Fruit fly (Drosophila melanogaster) whole organism, embryonic: ENCODE measurements around the gene CG5808.

ENCODE experiments used
- CG11504 ChIP-seq: fragments of 200-800 bp; sonication (Bioruptor generic); optimal IDR thresholded peaks from 3 replicates; lab custom pipeline; 2019; ENCODE audit warnings: missing biosample characterization, mild to moderate bottlenecking, missing genetic modification characterization, moderate library complexity
- CG12769 ChIP-seq: fragments of 200-800 bp; sonication (Bioruptor generic); optimal IDR thresholded peaks from 2 replicates; lab custom pipeline; 2019; ENCODE audit warnings: missing biosample characterization, mild to moderate bottlenecking, missing genetic modification characterization, moderate library complexity
- CG1602 ChIP-seq: fragments of 200-800 bp; sonication (Bioruptor generic); optimal IDR thresholded peaks from 3 replicates; lab custom pipeline; 2016; ENCODE audit warnings: missing biosample characterization, missing genetic modification characterization
- CG17829 ChIP-seq: fragments of 200-800 bp; optimal IDR thresholded peaks from 2 replicates; lab custom pipeline; 2019; ENCODE audit warnings: missing biosample characterization, mild to moderate bottlenecking, missing genetic modification characterization, moderate library complexity
- CG18619 ChIP-seq: fragments of 200-800 bp; sonication (Bioruptor generic); optimal IDR thresholded peaks from 3 replicates; lab custom pipeline; 2017; ENCODE audit warnings: missing biosample characterization, mild to moderate bottlenecking, missing genetic modification characterization
- CG2712 ChIP-seq: fragments of 200-800 bp; optimal IDR thresholded peaks from 3 replicates; lab custom pipeline; 2019; ENCODE audit warnings: missing biosample characterization, mild to moderate bottlenecking, missing genetic modification characterization, moderate library complexity
- CG31224 ChIP-seq: fragments of 200-800 bp; sonication (Bioruptor generic); IDR thresholded peaks from 2 replicates; pipeline ENCODE4 v1.3.6; 2022; ENCODE audit warnings: missing biosample characterization, missing genetic modification characterization
- CG4617 ChIP-seq: fragments of 200-800 bp; sonication (Bioruptor generic); optimal IDR thresholded peaks from 3 replicates; lab custom pipeline; 2016; ENCODE audit warnings: missing biosample characterization, missing genetic modification characterization, borderline replicate concordance
- CG5953 ChIP-seq: fragments of 200-800 bp; sonication (Bioruptor generic); IDR thresholded peaks from 2 replicates; pipeline ENCODE4 v1.3.6; 2022; ENCODE audit warnings: missing biosample characterization, missing genetic modification characterization
- CG6689 ChIP-seq: fragments of 200-800 bp; sonication (Bioruptor generic); IDR thresholded peaks from 2 replicates; pipeline ENCODE4 v1.3.6; 2022; ENCODE audit warnings: missing biosample characterization, missing genetic modification characterization
- CG7271 ChIP-seq: fragments of 200-800 bp; sonication (Bioruptor generic); optimal IDR thresholded peaks from 2 replicates; lab custom pipeline; 2018; ENCODE audit warnings: missing biosample characterization, mild to moderate bottlenecking, missing genetic modification characterization, moderate library complexity
- CG7372 ChIP-seq: fragments of 200-800 bp; sonication (Bioruptor generic); IDR thresholded peaks from 2 replicates; pipeline ENCODE4 v1.3.6; 2022; ENCODE audit warnings: missing biosample characterization, missing genetic modification characterization
- CG7928 ChIP-seq: fragments of 200-800 bp; sonication (Bioruptor generic); optimal IDR thresholded peaks from 2 replicates; lab custom pipeline; 2017; ENCODE audit warnings: missing biosample characterization, mild to moderate bottlenecking, missing genetic modification characterization
- CG7963 ChIP-seq: fragments of 200-800 bp; sonication (Bioruptor generic); IDR thresholded peaks from 3 replicates; pipeline ENCODE4 v1.3.6; 2022; ENCODE audit warnings: missing biosample characterization, missing genetic modification characterization; ENCODE audit not compliant: partially characterized antibody
- CG8765 ChIP-seq: fragments of 200-800 bp; sonication (Bioruptor generic); IDR thresholded peaks from 2 replicates; pipeline ENCODE4 v1.3.6; 2022; ENCODE audit warnings: missing biosample characterization, missing genetic modification characterization
- CG9932 ChIP-seq: fragments of 200-800 bp; sonication (Bioruptor generic); IDR thresholded peaks from 2 replicates; pipeline ENCODE4 v1.3.6; 2022; ENCODE audit warnings: missing biosample characterization, missing genetic modification characterization
- CkIIα-i1 ChIP-seq: fragments of 200-800 bp; sonication (Bioruptor generic); IDR thresholded peaks from 2 replicates; pipeline ENCODE4 v1.3.6; 2022; ENCODE audit warnings: missing biosample characterization, missing genetic modification characterization
- Dp ChIP-seq: fragments of 200-800 bp; sonication (Bioruptor generic); optimal IDR thresholded peaks from 2 replicates; lab custom pipeline; 2018; ENCODE audit warnings: missing biosample characterization, mild to moderate bottlenecking, missing genetic modification characterization, moderate library complexity
- ERR ChIP-seq: fragments of 200-800 bp; sonication (Bioruptor generic); optimal IDR thresholded peaks from 2 replicates; lab custom pipeline; 2016; ENCODE audit warnings: missing biosample characterization, missing genetic modification characterization
- Elba2 ChIP-seq: fragments of 200-800 bp; sonication (Bioruptor generic); optimal IDR thresholded peaks from 3 replicates; lab custom pipeline; 2016; ENCODE audit warnings: missing biosample characterization, missing genetic modification characterization
- Ets65A ChIP-seq: fragments of 200-800 bp; sonication (Bioruptor generic); peaks from one replicate; lab custom pipeline; 2016; ENCODE audit warnings: missing biosample characterization, missing genetic modification characterization
- HHEX ChIP-seq: fragments of 200-800 bp; sonication (Bioruptor generic); optimal IDR thresholded peaks from 3 replicates; lab custom pipeline; 2017; ENCODE audit warnings: missing biosample characterization, mild to moderate bottlenecking, missing genetic modification characterization, missing genetic modification reagents
- Lhr ChIP-seq: fragments of 200-800 bp; sonication (Bioruptor generic); optimal IDR thresholded peaks from 3 replicates; lab custom pipeline; 2017; ENCODE audit warnings: mild to moderate bottlenecking, missing biosample characterization, missing genetic modification reagents, missing genetic modification characterization
- NK7.1 ChIP-seq: fragments of 200-800 bp; sonication (Bioruptor generic); optimal IDR thresholded peaks from 3 replicates; lab custom pipeline; 2016; ENCODE audit warnings: missing biosample characterization, missing genetic modification characterization
- Oli ChIP-seq: fragments of 200-800 bp; sonication (Bioruptor generic); optimal IDR thresholded peaks from 2 replicates; lab custom pipeline; 2018; ENCODE audit warnings: missing biosample characterization, mild to moderate bottlenecking, missing genetic modification characterization, moderate library complexity
- Optix ChIP-seq: fragments of 200-800 bp; sonication (Bioruptor generic); IDR thresholded peaks from 3 replicates; pipeline ENCODE4 v1.3.6; 2022; ENCODE audit warnings: missing biosample characterization, missing genetic modification characterization
- Ptx1 ChIP-seq: fragments of 200-800 bp; sonication (Bioruptor generic); IDR thresholded peaks from 2 replicates; pipeline ENCODE4 v1.3.6; 2022; ENCODE audit warnings: missing biosample characterization, missing genetic modification characterization
- Scr ChIP-seq: fragments of 200-800 bp; sonication (Bioruptor generic); IDR thresholded peaks from 2 replicates; pipeline ENCODE4 v1.3.6; 2022; ENCODE audit warnings: missing biosample characterization, missing genetic modification characterization; ENCODE audit not compliant: partially characterized antibody
- Six4 ChIP-seq: fragments of 200-800 bp; sonication (Bioruptor generic); optimal IDR thresholded peaks from 2 replicates; lab custom pipeline; 2016; ENCODE audit warnings: missing biosample characterization, missing genetic modification characterization
- Usf ChIP-seq: fragments of 200-800 bp; sonication (Bioruptor generic); optimal IDR thresholded peaks from 2 replicates; lab custom pipeline; 2017; ENCODE audit warnings: missing genotype, missing biosample characterization, missing genetic modification characterization
- ato ChIP-seq: fragments of 200-800 bp; sonication (Bioruptor generic); IDR thresholded peaks from 2 replicates; pipeline ENCODE4 v1.3.6; 2022; ENCODE audit warnings: missing biosample characterization, missing genetic modification characterization; ENCODE audit not compliant: partially characterized antibody
- az2 ChIP-seq: fragments of 200-800 bp; sonication (Bioruptor generic); optimal IDR thresholded peaks from 3 replicates; lab custom pipeline; 2016; ENCODE audit warnings: missing biosample characterization, missing genetic modification characterization
- chinmo ChIP-seq: fragments of 200-800 bp; sonication (Bioruptor generic); IDR thresholded peaks from 4 replicates; pipeline ENCODE4 v1.3.6; 2022; ENCODE audit warnings: missing biosample characterization, missing genetic modification characterization; ENCODE audit not compliant: partially characterized antibody
- dmrt99B ChIP-seq: fragments of 200-800 bp; sonication (Bioruptor generic); optimal IDR thresholded peaks from 2 replicates; lab custom pipeline; 2018; ENCODE audit warnings: missing biosample characterization, mild to moderate bottlenecking, missing genetic modification characterization, moderate library complexity
- dysf ChIP-seq: fragments of 200-800 bp; sonication (Bioruptor generic); IDR thresholded peaks from 3 replicates; pipeline ENCODE4 v1.3.6; 2022; ENCODE audit warnings: missing biosample characterization, missing genetic modification characterization
- gem ChIP-seq: fragments of 200-800 bp; sonication (Bioruptor generic); optimal IDR thresholded peaks from 2 replicates; lab custom pipeline; 2019; ENCODE audit warnings: missing biosample characterization, mild to moderate bottlenecking, missing genetic modification characterization, moderate library complexity
- inv ChIP-seq: fragments of 200-800 bp; sonication (Bioruptor generic); IDR thresholded peaks from 2 replicates; pipeline ENCODE4 v1.3.6; 2022; ENCODE audit warnings: missing biosample characterization, missing genetic modification characterization; ENCODE audit not compliant: partially characterized antibody
- mirr ChIP-seq: fragments of 200-800 bp; sonication (Bioruptor generic); optimal IDR thresholded peaks from 3 replicates; lab custom pipeline; 2018; ENCODE audit warnings: missing biosample characterization, mild to moderate bottlenecking, missing genetic modification characterization
- nerfin-2 ChIP-seq: fragments of 200-800 bp; sonication (Bioruptor generic); IDR thresholded peaks from 2 replicates; pipeline ENCODE4 v1.3.6; 2022; ENCODE audit warnings: missing biosample characterization, missing genetic modification characterization; ENCODE audit not compliant: partially characterized antibody
- nmo ChIP-seq: fragments of 200-800 bp; sonication (Bioruptor generic); optimal IDR thresholded peaks from 2 replicates; lab custom pipeline; 2018; ENCODE audit warnings: missing biosample characterization, mild to moderate bottlenecking, missing genetic modification characterization, moderate library complexity
- peb ChIP-seq: fragments of 200-800 bp; sonication (Bioruptor generic); IDR thresholded peaks from 2 replicates; pipeline ENCODE4 v1.3.6; 2022; ENCODE audit warnings: missing biosample characterization, missing genetic modification characterization
- pho ChIP-seq: fragments of 200-800 bp; sonication (Bioruptor generic); optimal IDR thresholded peaks from 2 replicates; lab custom pipeline; 2016; ENCODE audit warnings: missing biosample characterization, missing genetic modification characterization
- pros ChIP-seq: fragments of 200-800 bp; sonication (Bioruptor generic); optimal IDR thresholded peaks from 3 replicates; lab custom pipeline; 2019; ENCODE audit warnings: missing biosample characterization, mild to moderate bottlenecking, missing genetic modification characterization, moderate library complexity
- sima ChIP-seq: fragments of 200-800 bp; sonication (Bioruptor generic); optimal IDR thresholded peaks from 2 replicates; lab custom pipeline; 2016; ENCODE audit warnings: missing biosample characterization, missing genetic modification characterization
- slbo ChIP-seq: fragments of 200-800 bp; sonication (Bioruptor generic); IDR thresholded peaks from 2 replicates; pipeline ENCODE4 v1.3.6; 2022; ENCODE audit warnings: missing biosample characterization, missing genetic modification characterization
- tup ChIP-seq: fragments of 200-800 bp; sonication (Bioruptor generic); optimal IDR thresholded peaks from 2 replicates; lab custom pipeline; 2016; ENCODE audit warnings: missing biosample characterization, mild to moderate bottlenecking, missing genetic modification characterization, moderate library complexity
- zen2 ChIP-seq: fragments of 200-800 bp; sonication (Bioruptor generic); IDR thresholded peaks from 3 replicates; pipeline ENCODE4 v1.3.6; 2022; ENCODE audit warnings: missing biosample characterization, missing genetic modification characterization; ENCODE audit not compliant: partially characterized antibody
- zfh2 ChIP-seq: fragments of 200-800 bp; sonication (Bioruptor generic); optimal IDR thresholded peaks from 2 replicates; lab custom pipeline; 2016; ENCODE audit warnings: missing biosample characterization, missing genetic modification characterization

The CG5808 gene

DNA sequence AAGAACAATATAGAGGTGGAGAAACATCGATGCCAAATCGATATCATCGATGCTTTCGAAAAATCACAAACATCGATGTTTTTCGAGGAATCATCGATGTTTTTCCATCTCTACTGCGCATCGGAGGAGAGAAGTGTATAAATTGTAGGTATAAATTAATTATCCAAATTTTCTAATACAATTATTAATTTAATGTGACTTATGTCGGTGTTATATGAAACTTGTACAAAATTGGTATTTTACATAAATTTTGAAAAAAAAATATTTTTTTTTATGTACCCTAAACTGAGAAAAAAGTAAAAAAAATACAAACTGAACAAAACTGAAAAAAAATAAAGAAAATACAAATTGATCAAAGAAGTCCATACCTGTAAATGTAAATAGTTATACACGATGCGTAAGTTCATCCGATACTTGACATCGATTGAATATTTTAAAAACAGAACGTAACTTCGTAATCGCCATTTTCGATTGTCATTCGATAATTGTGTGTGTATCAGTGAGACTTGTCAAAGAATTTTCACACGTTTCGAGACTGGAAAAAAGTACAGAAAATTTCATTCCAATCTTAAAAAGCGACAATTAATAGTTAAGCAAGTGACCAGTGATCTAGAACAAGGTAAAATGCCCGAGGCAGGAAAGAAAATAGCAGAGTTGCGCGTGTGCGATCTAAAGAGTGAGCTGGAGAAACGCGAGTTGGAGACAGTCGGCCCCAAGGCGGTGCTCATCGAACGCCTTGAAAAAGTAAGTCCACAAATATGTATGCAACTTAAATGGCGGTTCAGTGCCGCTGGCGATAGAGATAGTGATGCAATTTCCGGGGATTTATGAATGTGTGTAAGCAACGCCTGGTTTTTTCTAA, at the start of gene CG5808, which contains the start of gene Saf-B:
Gene CG5808, minus strand, starts transcription at position 15 of the 862 bp plus-strand sequence.
Gene Saf-B, plus strand, starts transcription at position 472 of the 862 bp plus-strand sequence.
- TF ChIP-seq pros (GFP tag; lab: Kevin White, UChicago) (no peak), CG31224 (GFP tag; lab: Robert Waterston, UW) (peak; percentile 43; the same call in 1 of the 2 replicates), CkIIα-i1 (peak; percentile 72), zfh2 (peak; percentile 31), CG17829 (peak; percentile 71), NK7.1 (GFP tag; lab: Kevin White, UChicago) (no peak), CG1602 (GFP tag; lab: Kevin White, UChicago) (peak; percentile 17), Usf (GFP tag; lab: Kevin White, UChicago) (no peak), mirr (no peak), nmo (GFP tag; lab: Kevin White, UChicago) (peak; percentile 85), Optix (GFP tag; lab: Robert Waterston, UW) (no peak), CG6689 (GFP tag; lab: Robert Waterston, UW) (peak; percentile 70), CG7963 (GFP tag; lab: Robert Waterston, UW) (peak; percentile 81), CG5953 (no peak), Scr (GFP tag; lab: Robert Waterston, UW) (peak; percentile 86), CG7271 (tag; lab: Kevin White, UChicago) (peak; percentile 7), az2 (GFP tag; lab: Kevin White, UChicago) (peak; percentile 33), CG8765 (GFP tag; lab: Robert Waterston, UW) (no peak), Elba2 (GFP tag; lab: Kevin White, UChicago) (no peak), Six4 (GFP tag; lab: Kevin White, UChicago) (peak; percentile 40), pho (GFP tag; lab: Kevin White, UChicago) (peak; percentile 7), Dp (GFP tag; lab: Kevin White, UChicago) (peak; percentile 18), CG9932 (peak; percentile 38; the same call in 1 of the 2 replicates), slbo (GFP tag; lab: Robert Waterston, UW) (peak; percentile 60), tup (GFP tag; lab: Kevin White, UChicago) (no peak), dysf (peak; percentile 50; the same call in 2 of the 3 replicates), ERR (GFP tag; lab: Kevin White, UChicago) (no peak), CG7928 (GFP tag; lab: Kevin White, UChicago) (peak; percentile 18), CG2712 (tag; lab: Kevin White, UChicago) (peak; percentile 61), dmrt99B (tag; lab: Kevin White, UChicago) (no peak), inv (peak; percentile 75), CG12769 (tag; lab: Kevin White, UChicago) (no peak), gem (tag; lab: Kevin White, UChicago) (no peak), HHEX (GFP tag; lab: Kevin White, UChicago) (no peak), Oli (peak; percentile 13), nerfin-2 (GFP tag; lab: Robert Waterston, UW) (peak; percentile 86), chinmo (GFP tag; lab: Robert Waterston, UW) (0 out of 4 replicates have a peak, but pooled peaks have one; percentile 77), sima (no peak), Ptx1 (GFP tag; lab: Robert Waterston, UW) (peak; percentile 81), Lhr (peak; percentile 59), CG7372 (GFP tag; lab: Robert Waterston, UW) (no peak), ato (GFP tag; lab: Robert Waterston, UW) (peak; percentile 52), peb (no peak), CG4617 (GFP tag; lab: Kevin White, UChicago) (peak; percentile 39), CG18619 (GFP tag; lab: Kevin White, UChicago) (no peak), Ets65A (peak; percentile 93), CG11504 (tag; lab: Kevin White, UChicago) (no peak), zen2 (GFP tag; lab: Robert Waterston, UW) (peak; percentile 69)
